Fruit fly (Drosophila melanogaster): Measurements from ENCODE around the gene Ogdh.

Ogdh gene

DNA sequence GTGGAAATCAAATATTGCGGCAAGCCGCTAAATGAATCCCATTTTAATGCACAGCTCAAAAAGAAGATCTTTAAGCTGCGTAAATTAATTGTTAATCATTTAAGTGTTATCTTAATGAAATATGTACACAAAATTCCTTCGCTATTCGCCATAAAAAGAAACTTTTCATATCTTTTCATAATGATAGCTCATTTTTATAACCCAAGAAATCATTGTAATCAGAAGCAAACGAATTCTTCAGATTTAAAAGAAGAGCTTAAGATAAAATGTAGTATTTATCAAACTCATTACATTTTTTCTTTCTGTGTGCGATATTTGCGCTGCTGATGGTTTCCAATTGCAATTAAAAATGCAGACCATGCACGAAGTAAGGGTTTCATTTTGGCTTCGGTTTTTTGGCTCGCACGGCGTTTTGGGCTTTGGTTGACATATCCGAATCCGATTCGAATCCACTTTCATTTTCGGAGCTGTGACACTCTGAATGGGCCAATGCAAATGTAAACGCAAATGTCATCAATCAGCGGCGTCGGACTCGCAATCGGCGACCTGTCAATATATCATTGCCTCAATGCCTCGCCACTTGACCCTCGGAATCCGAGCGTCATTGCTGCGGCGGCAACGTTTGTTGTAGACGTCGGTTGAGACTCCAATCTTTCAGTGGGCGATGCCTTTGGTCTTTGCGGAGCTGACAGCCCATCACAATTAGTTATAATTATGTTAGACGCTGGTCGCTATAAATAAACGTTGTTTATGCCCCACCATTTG lies 37.0 kb upstream of the Ogdh start:
- no peak for TF ChIP-seq sv (GFP tag; optimal IDR thresholded peaks at IDR 0.05)
- TF ChIP-seq usp (GFP tag; optimal IDR thresholded peaks at IDR 0.05), result no peak
- TF ChIP-seq Abd-B (GFP tag; optimal IDR thresholded peaks at IDR 0.05), result no peak
- TF ChIP-seq Jra (GFP tag; optimal IDR thresholded peaks at IDR 0.05), result no peak

DNA sequence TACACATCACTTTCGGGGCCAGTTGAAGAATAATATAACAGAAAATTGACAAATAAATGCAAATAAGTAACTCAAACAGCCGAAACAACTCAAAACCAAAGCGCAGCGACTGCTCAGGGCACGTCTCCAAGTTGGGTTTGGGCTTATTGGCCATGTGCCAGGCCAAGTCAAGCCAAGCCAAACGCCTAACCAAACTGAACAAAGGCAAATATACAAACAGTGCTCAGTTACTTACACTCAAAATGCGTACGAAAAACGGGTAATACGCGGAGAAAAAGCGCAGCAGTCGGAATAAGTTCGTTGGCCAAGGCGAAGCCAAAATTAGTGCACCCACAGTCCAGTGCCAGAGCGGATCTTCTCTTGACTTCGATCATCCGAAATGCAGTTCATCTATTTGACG lies 31.7 kb upstream of the Ogdh start, which contains the start of gene CG13028:
Gene CG13028, plus strand, starts transcription at position 301 of the 400 bp plus-strand sequence.
- TF ChIP-seq dmrt93B (GFP tag; optimal IDR thresholded peaks at IDR 0.05) (no peak), rgr (GFP tag; optimal IDR thresholded peaks at IDR 0.05) (no peak), Hr83 (GFP tag; optimal IDR thresholded peaks at IDR 0.05; ENCODE audit: poor library complexity, severe bottlenecking) (no peak), Dif (GFP tag; optimal IDR thresholded peaks at IDR 0.05; ENCODE audit: partially characterized antibody) (no peak), Abd-B (GFP tag; optimal IDR thresholded peaks at IDR 0.05) (no peak), CG32264 (GFP tag; optimal IDR thresholded peaks at IDR 0.05) (no peak), Jra (GFP tag; optimal IDR thresholded peaks at IDR 0.05) (no peak), foxo (GFP tag; optimal IDR thresholded peaks at IDR 0.05) (no peak), sv (GFP tag; optimal IDR thresholded peaks at IDR 0.05) (no peak), usp (GFP tag; optimal IDR thresholded peaks at IDR 0.05) (no peak), dsf (GFP tag; optimal IDR thresholded peaks at IDR 0.05; ENCODE audit: borderline replicate concordance) (no peak), Vsx2 (GFP tag; optimal IDR thresholded peaks at IDR 0.05; ENCODE audit: partially characterized antibody) (no peak), ey (GFP tag; optimal IDR thresholded peaks at IDR 0.05) (no peak), Myc (optimal IDR thresholded peaks at IDR 0.05) (no peak)

DNA sequence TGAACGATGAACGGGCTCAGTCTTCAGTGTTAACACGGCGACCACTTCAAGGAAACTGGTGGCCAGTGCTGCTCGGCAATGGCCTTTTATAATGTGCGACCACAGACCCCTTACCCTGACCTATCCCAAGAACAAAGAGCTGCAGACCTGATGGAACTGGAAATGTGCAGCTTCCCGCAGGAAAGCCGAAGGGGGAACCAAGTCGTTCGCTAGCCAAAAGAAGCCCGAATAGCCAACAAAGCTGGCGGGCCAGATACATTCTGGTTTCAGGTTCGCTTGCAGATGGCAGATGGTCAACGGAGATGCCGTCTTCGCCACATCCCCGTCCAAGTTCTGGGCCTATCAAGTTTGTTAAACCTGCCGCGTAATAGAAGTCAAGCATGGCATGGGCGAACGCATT lies 27.2 kb upstream of the Ogdh start, which contains the start of gene CG13023:
Gene CG13023, minus strand, starts transcription at position 60 of the 400 bp plus-strand sequence.
- TF ChIP-seq Jra (GFP tag; optimal IDR thresholded peaks at IDR 0.05) (no peak), CrebA (GFP tag; optimal IDR thresholded peaks at IDR 0.05; ENCODE audit: borderline replicate concordance) (no peak), tai (GFP tag; optimal IDR thresholded peaks at IDR 0.05) (no peak), usp (GFP tag; optimal IDR thresholded peaks at IDR 0.05) (no peak)

DNA sequence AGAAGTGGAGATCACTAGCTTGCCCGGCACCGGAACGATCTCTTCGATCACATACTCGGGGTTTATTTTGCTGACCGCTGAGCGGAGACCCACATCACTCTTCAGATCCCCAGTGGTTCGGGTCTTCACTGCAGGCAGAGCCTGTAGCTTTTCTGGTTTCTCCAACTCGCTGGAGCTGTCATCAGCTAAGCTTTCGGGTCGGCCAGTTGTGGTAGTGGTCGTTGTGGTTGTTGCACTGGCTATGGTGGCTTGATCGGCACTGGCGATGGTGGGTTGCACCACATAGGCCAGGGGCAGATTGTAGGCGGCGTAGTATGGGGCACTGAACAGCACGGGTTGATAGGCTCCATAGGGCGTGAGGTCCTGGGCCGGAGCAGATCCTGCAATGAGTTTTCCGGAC lies 24.1 kb upstream of the Ogdh start:
- TF ChIP-seq CG32264 (GFP tag; optimal IDR thresholded peaks at IDR 0.05), result no peak
- TF ChIP-seq Vsx2 (GFP tag; optimal IDR thresholded peaks at IDR 0.05; ENCODE audit: partially characterized antibody), result no peak
- peak; percentile 46 for TF ChIP-seq Myc (optimal IDR thresholded peaks at IDR 0.05)
- no peak for TF ChIP-seq woc (GFP tag; optimal IDR thresholded peaks at IDR 0.05)
- no peak for TF ChIP-seq Jra (GFP tag; optimal IDR thresholded peaks at IDR 0.05)
- TF ChIP-seq psq (GFP tag; optimal IDR thresholded peaks at IDR 0.05), result no peak

DNA sequence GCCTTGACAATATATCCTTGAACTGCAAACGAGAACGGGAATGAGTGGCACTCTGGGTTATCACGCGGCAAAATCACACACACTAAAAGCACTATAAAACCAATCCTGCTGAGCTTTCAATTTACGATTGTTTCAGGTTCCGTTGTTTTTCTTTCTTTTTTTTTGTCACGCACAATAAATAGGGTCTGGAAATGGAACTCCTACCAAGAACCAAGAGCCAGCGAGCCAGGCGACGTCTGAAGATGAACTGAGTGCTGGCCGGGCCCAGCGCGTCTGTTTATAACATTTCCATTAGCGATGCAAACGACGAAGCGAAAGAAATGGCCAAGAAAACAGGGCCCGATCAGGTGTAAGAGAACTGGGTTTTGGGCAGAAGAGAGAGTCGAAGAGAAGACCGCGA lies 19.3 kb upstream of the Ogdh start, which contains the start of gene CG11905:
Gene CG11905, minus strand, starts transcription at position 253 of the 400 bp plus-strand sequence.
- no peak for TF ChIP-seq Mio (GFP tag; optimal IDR thresholded peaks at IDR 0.05)
- TF ChIP-seq Dif (GFP tag; optimal IDR thresholded peaks at IDR 0.05; ENCODE audit: partially characterized antibody), result peak; percentile 26
- TF ChIP-seq usp (GFP tag; optimal IDR thresholded peaks at IDR 0.05), result no peak
- TF ChIP-seq woc (GFP tag; optimal IDR thresholded peaks at IDR 0.05), result no peak
- peak; percentile 6 for TF ChIP-seq fru (GFP tag; optimal IDR thresholded peaks at IDR 0.05)
- TF ChIP-seq psq (GFP tag; optimal IDR thresholded peaks at IDR 0.05), result peak; percentile 7
- no peak for TF ChIP-seq dsf (GFP tag; optimal IDR thresholded peaks at IDR 0.05; ENCODE audit: borderline replicate concordance)
- no peak for TF ChIP-seq dmrt93B (GFP tag; optimal IDR thresholded peaks at IDR 0.05)
- TF ChIP-seq N (GFP tag; optimal IDR thresholded peaks at IDR 0.05), result no peak
- TF ChIP-seq Vsx2 (GFP tag; optimal IDR thresholded peaks at IDR 0.05; ENCODE audit: partially characterized antibody), result peak; percentile 34
- TF ChIP-seq HLH106 (tag; optimal IDR thresholded peaks at IDR 0.05), result no peak
- no peak for TF ChIP-seq Rel (GFP tag; optimal IDR thresholded peaks at IDR 0.05)
- TF ChIP-seq Rel (tag; optimal IDR thresholded peaks at IDR 0.05), result no peak
- TF ChIP-seq pan (optimal IDR thresholded peaks at IDR 0.05), result no peak
- TF ChIP-seq brk (GFP tag; optimal IDR thresholded peaks at IDR 0.05), result no peak
- no peak for TF ChIP-seq sv (GFP tag; optimal IDR thresholded peaks at IDR 0.05)

DNA sequence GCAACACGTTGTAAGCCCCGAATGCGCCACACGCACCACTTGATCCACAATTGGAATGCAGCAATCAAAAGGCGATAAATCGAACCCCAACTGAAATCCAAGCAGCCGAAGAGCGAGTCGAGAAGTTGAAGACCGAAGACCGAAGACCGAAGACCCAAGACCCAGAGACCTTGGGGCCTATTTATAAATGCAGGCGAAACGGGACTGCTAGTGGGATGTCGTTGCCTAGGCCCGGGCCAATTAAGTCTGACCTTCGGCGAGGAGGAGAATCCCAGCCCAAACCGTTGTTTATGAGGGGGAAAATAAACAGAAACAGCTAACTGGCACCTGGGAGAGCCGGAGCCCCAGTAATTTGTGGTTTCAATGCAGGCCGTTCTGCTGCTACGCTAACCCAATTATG lies 17.9 kb upstream of the Ogdh start:
- TF ChIP-seq fru (GFP tag; optimal IDR thresholded peaks at IDR 0.05) (no peak), Sp1 (GFP tag; optimal IDR thresholded peaks at IDR 0.05) (no peak), Dfd (GFP tag; optimal IDR thresholded peaks at IDR 0.05) (no peak), lola (GFP tag; optimal IDR thresholded peaks at IDR 0.05) (no peak), HLH106 (tag; optimal IDR thresholded peaks at IDR 0.05) (no peak), usp (GFP tag; optimal IDR thresholded peaks at IDR 0.05) (no peak), sage (GFP tag; optimal IDR thresholded peaks at IDR 0.05) (no peak), rgr (GFP tag; optimal IDR thresholded peaks at IDR 0.05) (no peak), Abd-B (GFP tag; optimal IDR thresholded peaks at IDR 0.05) (no peak), br (GFP tag; optimal IDR thresholded peaks at IDR 0.05) (no peak), pan (optimal IDR thresholded peaks at IDR 0.05) (no peak), tai (GFP tag; optimal IDR thresholded peaks at IDR 0.05) (no peak), Vsx2 (GFP tag; optimal IDR thresholded peaks at IDR 0.05; ENCODE audit: partially characterized antibody) (no peak), dsf (GFP tag; optimal IDR thresholded peaks at IDR 0.05; ENCODE audit: borderline replicate concordance) (no peak)

All from whole organism, wandering third instar larva.